Worm (Caenorhabditis elegans): ENCODE data around the gene Y69E1A.1.

The Y69E1A.1 gene

DNA sequence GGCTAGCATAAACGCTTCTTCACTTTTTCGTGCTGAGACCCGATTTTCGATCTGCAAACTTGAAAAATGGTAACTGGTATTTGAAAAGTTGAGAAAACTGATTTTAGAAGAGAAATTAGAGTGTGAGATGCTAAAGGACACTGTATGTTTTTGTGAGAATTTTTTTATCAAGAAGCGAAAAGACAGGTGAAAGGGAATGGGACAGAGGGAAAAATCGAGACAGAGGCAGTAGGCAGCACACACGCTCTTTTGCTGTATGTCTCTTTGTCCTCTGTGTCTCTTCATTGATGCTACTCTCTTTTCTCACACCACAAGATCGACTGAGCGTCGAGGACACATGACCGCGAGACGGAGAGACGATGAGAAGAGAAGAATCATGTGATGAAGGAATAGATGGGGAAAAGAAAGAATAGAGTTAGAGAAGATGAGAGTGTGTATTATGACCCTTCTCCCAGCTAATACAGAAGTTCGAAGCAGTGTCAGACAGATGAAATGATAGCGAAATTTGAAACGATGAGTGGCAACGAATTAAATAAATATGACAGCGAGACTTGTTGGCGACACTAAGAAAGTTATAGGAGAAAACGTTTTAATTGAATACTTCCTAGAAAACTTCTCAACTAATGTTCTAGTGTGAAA is 12.7 kb downstream of the Y69E1A.1 start, which contains the start of gene lgg-2 (continued):
- no peak for TF ChIP-seq unc-130 (GFP tag; optimal IDR thresholded peaks at IDR 0.05)
- TF ChIP-seq mxl-1 (tag; optimal IDR thresholded peaks at IDR 0.05), result peak; percentile 23
- no peak for TF ChIP-seq F39B2.1 (GFP tag; IDR thresholded peaks at IDR 0.05)
- no peak for TF ChIP-seq nfya-1 (tag; optimal IDR thresholded peaks at IDR 0.05; ENCODE audit: borderline replicate concordance, insufficient read depth)
- no peak for TF ChIP-seq F23B12.7 (tag; optimal IDR thresholded peaks at IDR 0.05; ENCODE audit: insufficient read depth)
- peak; percentile 81 for TF ChIP-seq lin-54 (GFP tag; optimal IDR thresholded peaks at IDR 0.05)
- TF ChIP-seq ceh-58 (GFP tag; IDR thresholded peaks at IDR 0.05), result no peak
- peak in 2 of 3 experiments; percentile 31 to 92 for TF ChIP-seq lin-35 (GFP tag; optimal IDR thresholded peaks at IDR 0.05)
- 0 out of 2 replicates have a peak, but pooled peaks have one; percentile 64 for TF ChIP-seq madf-3 (GFP tag; IDR thresholded peaks at IDR 0.05)
- no peak for TF ChIP-seq mel-28 (tag; optimal IDR thresholded peaks at IDR 0.05; ENCODE audit: borderline replicate concordance)
- no peak for TF ChIP-seq hrde-1 (tag; optimal IDR thresholded peaks at IDR 0.05; ENCODE audit: borderline replicate concordance)
- peak; percentile 60 for TF ChIP-seq tbp1 (GFP tag; optimal IDR thresholded peaks at IDR 0.05)
- TF ChIP-seq dox-1 (GFP tag; IDR thresholded peaks at IDR 0.05), result peak; percentile 76
- TF ChIP-seq F55B11.4 (tag; optimal IDR thresholded peaks at IDR 0.05; ENCODE audit: borderline replicate concordance, insufficient read depth), result no peak
- TF ChIP-seq snpc-1.3 (tag; optimal IDR thresholded peaks at IDR 0.05; ENCODE audit: insufficient read depth), result no peak
- TF ChIP-seq ceh-79 (tag; optimal IDR thresholded peaks at IDR 0.05), result no peak
- no peak for TF ChIP-seq D2030.7 (GFP tag; IDR thresholded peaks at IDR 0.05)
- TF ChIP-seq gei-17 (GFP tag; optimal IDR thresholded peaks at IDR 0.05), result peak; percentile 67
- 0 out of 2 replicates have a peak, but pooled peaks have one; percentile 30 for TF ChIP-seq hmg-20 (GFP tag; IDR thresholded peaks at IDR 0.05)
- TF ChIP-seq egl-18 (GFP tag; IDR thresholded peaks at IDR 0.05), result no peak
- no peak for TF ChIP-seq attf-6 (GFP tag; IDR thresholded peaks at IDR 0.05)
- no peak for TF ChIP-seq sdz-38 (tag; optimal IDR thresholded peaks at IDR 0.05)
- TF ChIP-seq ceh-91 (GFP tag; IDR thresholded peaks at IDR 0.05), result no peak
- TF ChIP-seq rpc-1 (optimal IDR thresholded peaks at IDR 0.05), result peak; percentile 5
- no peak for TF ChIP-seq rpc-1 (tag; optimal IDR thresholded peaks at IDR 0.05)
- no peak for TF ChIP-seq lsy-27 (tag; optimal IDR thresholded peaks at IDR 0.05; ENCODE audit: borderline replicate concordance, insufficient read depth)
- peak; percentile 67; the same call in 1 of the 2 replicates for TF ChIP-seq B0336.3 (GFP tag; IDR thresholded peaks at IDR 0.05)
- TF ChIP-seq ztf-22 (GFP tag; optimal IDR thresholded peaks at IDR 0.05), result peak; percentile 87
- peak; percentile 68 for TF ChIP-seq unc-62 (GFP tag; optimal IDR thresholded peaks at IDR 0.05)
- TF ChIP-seq F22D6.2 (tag; optimal IDR thresholded peaks at IDR 0.05), result peak; percentile 84
- no peak for TF ChIP-seq ztf-25 (GFP tag; IDR thresholded peaks at IDR 0.05)
- no peak for TF ChIP-seq hlh-12 (tag; optimal IDR thresholded peaks at IDR 0.05)
- no peak for TF ChIP-seq hsf-1 (GFP tag; IDR thresholded peaks at IDR 0.05)
- peak; percentile 73 for TF ChIP-seq Y67H2A.10 (GFP tag; conservative IDR thresholded peaks at IDR 0.05)
- no peak for TF ChIP-seq bed-2 (GFP tag; IDR thresholded peaks at IDR 0.05)
- TF ChIP-seq hlh-26 (GFP tag; conservative IDR thresholded peaks at IDR 0.05), result no peak
- peak; percentile 92 for TF ChIP-seq nfyb-1 (GFP tag; IDR thresholded peaks at IDR 0.05)
- TF ChIP-seq tbx-9 (tag; optimal IDR thresholded peaks at IDR 0.05; ENCODE audit: borderline replicate concordance), result no peak
- no peak for TF ChIP-seq nfya-2 (GFP tag; IDR thresholded peaks at IDR 0.05)
- peak; percentile 35 for TF ChIP-seq B0035.1 (tag; optimal IDR thresholded peaks at IDR 0.05)
- peak; percentile 95 for TF ChIP-seq lin-40 (tag; optimal IDR thresholded peaks at IDR 0.05)
- TF ChIP-seq snpc-3.4 (tag; optimal IDR thresholded peaks at IDR 0.05), result no peak
- TF ChIP-seq aptf-3 (GFP tag; IDR thresholded peaks at IDR 0.05), result no peak
- peak; percentile 90 for TF ChIP-seq C06A6.2 (GFP tag; conservative IDR thresholded peaks at IDR 0.05)
- TF ChIP-seq ekl-4 (GFP tag; IDR thresholded peaks at IDR 0.05), result peak; percentile 90
- peak; percentile 67 for TF ChIP-seq pha-4 (tag; optimal IDR thresholded peaks at IDR 0.05)
- TF ChIP-seq efl-1 (GFP tag; optimal IDR thresholded peaks at IDR 0.05), result no peak

Measured in whole organism, young adult.